Worm (Caenorhabditis elegans): ENCODE results near the gene B0524.3.

The B0524.3 gene

ce11 chrIII:1921136-1921680, 33.8 kb downstream of the B0524.3 start:
- TF ChIP-seq flt-1 (GFP tag; IDR thresholded peaks at IDR 0.05) (peak; percentile 63; the same call in 1 of the 2 replicates), T22C8.4 (GFP tag; IDR thresholded peaks at IDR 0.05) (no peak), cog-1 (tag; optimal IDR thresholded peaks at IDR 0.05) (peak; percentile 95), ref-1 (GFP tag; conservative IDR thresholded peaks at IDR 0.05) (no peak)

- TF ChIP-seq klf-2 (GFP tag; conservative IDR thresholded peaks at IDR 0.05), result no peak
- no peak for TF ChIP-seq cog-1 (tag; optimal IDR thresholded peaks at IDR 0.05)
- no peak for TF ChIP-seq med-1 (GFP tag; optimal IDR thresholded peaks at IDR 0.05; ENCODE audit: insufficient read depth)
- no peak for TF ChIP-seq ref-1 (GFP tag; conservative IDR thresholded peaks at IDR 0.05)
- no peak for TF ChIP-seq T22C8.4 (GFP tag; IDR thresholded peaks at IDR 0.05)
- TF ChIP-seq ztf-23 (GFP tag; IDR thresholded peaks at IDR 0.05), result no peak
- no peak for TF ChIP-seq flt-1 (GFP tag; IDR thresholded peaks at IDR 0.05)
- TF ChIP-seq ztf-29 (GFP tag; IDR thresholded peaks at IDR 0.05), result no peak
- TF ChIP-seq tab-1 (GFP tag; IDR thresholded peaks at IDR 0.05), result no peak
Observed at ce11 chrIII:1922081-1922480, 34.6 kb downstream of the B0524.3 start.

ce11 chrIII:1922516-1922915, 35.1 kb downstream of the B0524.3 start:
- TF ChIP-seq ref-1 (GFP tag; conservative IDR thresholded peaks at IDR 0.05) (no peak), tab-1 (GFP tag; IDR thresholded peaks at IDR 0.05) (no peak), ztf-23 (GFP tag; IDR thresholded peaks at IDR 0.05) (no peak), T22C8.4 (GFP tag; IDR thresholded peaks at IDR 0.05) (no peak), klf-2 (GFP tag; conservative IDR thresholded peaks at IDR 0.05) (no peak), med-1 (GFP tag; optimal IDR thresholded peaks at IDR 0.05; ENCODE audit: insufficient read depth) (no peak)

ce11 chrIII:1923419-1924318, 36.2 kb downstream of the B0524.3 start:
- TF ChIP-seq T22C8.4 (GFP tag; IDR thresholded peaks at IDR 0.05) (no peak), ztf-23 (GFP tag; IDR thresholded peaks at IDR 0.05) (0 out of 2 replicates have a peak, but pooled peaks have one; percentile 7), med-1 (GFP tag; optimal IDR thresholded peaks at IDR 0.05; ENCODE audit: insufficient read depth) (no peak), flt-1 (GFP tag; IDR thresholded peaks at IDR 0.05) (peak; percentile 79), ref-1 (GFP tag; conservative IDR thresholded peaks at IDR 0.05) (no peak), klf-2 (GFP tag; conservative IDR thresholded peaks at IDR 0.05) (no peak), cog-1 (tag; optimal IDR thresholded peaks at IDR 0.05) (peak; percentile 97), tab-1 (GFP tag; IDR thresholded peaks at IDR 0.05) (peak; percentile 61; the same call in 1 of the 2 replicates), ztf-29 (GFP tag; IDR thresholded peaks at IDR 0.05) (peak; percentile 48; the same call in 1 of the 2 replicates)

- TF ChIP-seq med-1 (GFP tag; optimal IDR thresholded peaks at IDR 0.05; ENCODE audit: insufficient read depth), result no peak
- TF ChIP-seq tab-1 (GFP tag; IDR thresholded peaks at IDR 0.05), result peak; percentile 14; the same call in 1 of the 2 replicates
- TF ChIP-seq ztf-23 (GFP tag; IDR thresholded peaks at IDR 0.05), result 0 out of 2 replicates have a peak, but pooled peaks have one; percentile 45
- peak; percentile 75 for TF ChIP-seq flt-1 (GFP tag; IDR thresholded peaks at IDR 0.05)
- TF ChIP-seq cog-1 (tag; optimal IDR thresholded peaks at IDR 0.05), result peak; percentile 99
- peak; percentile 87 for TF ChIP-seq ztf-29 (GFP tag; IDR thresholded peaks at IDR 0.05)
- no peak for TF ChIP-seq ref-1 (GFP tag; conservative IDR thresholded peaks at IDR 0.05)
- no peak for TF ChIP-seq T22C8.4 (GFP tag; IDR thresholded peaks at IDR 0.05)
- TF ChIP-seq klf-2 (GFP tag; conservative IDR thresholded peaks at IDR 0.05), result no peak
Observed at ce11 chrIII:1925048-1925537, 37.6 kb downstream of the B0524.3 start.

- TF ChIP-seq cog-1 (tag; optimal IDR thresholded peaks at IDR 0.05) (no peak), flt-1 (GFP tag; IDR thresholded peaks at IDR 0.05) (no peak), klf-2 (GFP tag; conservative IDR thresholded peaks at IDR 0.05) (no peak), ref-1 (GFP tag; conservative IDR thresholded peaks at IDR 0.05) (no peak), tab-1 (GFP tag; IDR thresholded peaks at IDR 0.05) (no peak), med-1 (GFP tag; optimal IDR thresholded peaks at IDR 0.05; ENCODE audit: insufficient read depth) (no peak), ztf-23 (GFP tag; IDR thresholded peaks at IDR 0.05) (no peak), ztf-29 (GFP tag; IDR thresholded peaks at IDR 0.05) (no peak), T22C8.4 (GFP tag; IDR thresholded peaks at IDR 0.05) (no peak)
Observed at ce11 chrIII:1925786-1926185, 38.3 kb downstream of the B0524.3 start.

- TF ChIP-seq cog-1 (tag; optimal IDR thresholded peaks at IDR 0.05) (peak; percentile 5), flt-1 (GFP tag; IDR thresholded peaks at IDR 0.05) (peak; percentile 64; the same call in 1 of the 2 replicates), ztf-23 (GFP tag; IDR thresholded peaks at IDR 0.05) (no peak)
Observed at ce11 chrIII:1926456-1926855, 39.0 kb downstream of the B0524.3 start.

- TF ChIP-seq med-1 (GFP tag; optimal IDR thresholded peaks at IDR 0.05; ENCODE audit: insufficient read depth) (no peak), tab-1 (GFP tag; IDR thresholded peaks at IDR 0.05) (no peak), flt-1 (GFP tag; IDR thresholded peaks at IDR 0.05) (no peak), ztf-23 (GFP tag; IDR thresholded peaks at IDR 0.05) (no peak), ztf-29 (GFP tag; IDR thresholded peaks at IDR 0.05) (no peak), cog-1 (tag; optimal IDR thresholded peaks at IDR 0.05) (no peak), ref-1 (GFP tag; conservative IDR thresholded peaks at IDR 0.05) (no peak), klf-2 (GFP tag; conservative IDR thresholded peaks at IDR 0.05) (no peak), T22C8.4 (GFP tag; IDR thresholded peaks at IDR 0.05) (no peak)
Observed at ce11 chrIII:1927230-1927629, 39.8 kb downstream of the B0524.3 start.

ce11 chrIII:1928741-1929499, 41.5 kb downstream of the B0524.3 start:
- TF ChIP-seq ztf-29 (GFP tag; IDR thresholded peaks at IDR 0.05) (no peak), cog-1 (tag; optimal IDR thresholded peaks at IDR 0.05) (no peak), tab-1 (GFP tag; IDR thresholded peaks at IDR 0.05) (no peak), ref-1 (GFP tag; conservative IDR thresholded peaks at IDR 0.05) (no peak), klf-2 (GFP tag; conservative IDR thresholded peaks at IDR 0.05) (no peak), ztf-23 (GFP tag; IDR thresholded peaks at IDR 0.05) (no peak), med-1 (GFP tag; optimal IDR thresholded peaks at IDR 0.05; ENCODE audit: insufficient read depth) (no peak), T22C8.4 (GFP tag; IDR thresholded peaks at IDR 0.05) (no peak), flt-1 (GFP tag; IDR thresholded peaks at IDR 0.05) (no peak)
